Worm (Caenorhabditis elegans) whole organism, L2 larva: Measurements from ENCODE around the gene camt-1.

Source experiments
- C34F6.9 ChIP-seq: fragments of 150-350 bp; optimal IDR thresholded peaks from 2 replicates; lab custom pipeline; 2014; ENCODE audit warnings: missing biosample characterization, missing genetic modification characterization
- F13H6.1 ChIP-seq: sonication (generic microtip); optimal IDR thresholded peaks from 2 replicates; lab custom pipeline; 2016; ENCODE audit warnings: missing genetic modification characterization, missing compliant biosample characterization
- ZK546.5 ChIP-seq: sonication (generic microtip); optimal IDR thresholded peaks from 2 replicates; lab custom pipeline; 2017; ENCODE audit warnings: missing biosample characterization, missing genetic modification characterization
- aly-2 ChIP-seq: fragments of 150-350 bp; optimal IDR thresholded peaks from 2 replicates; lab custom pipeline; 2014; ENCODE audit warnings: missing biosample characterization, missing genetic modification characterization
- ama-1 ChIP-seq: fragments of 150-350 bp; optimal IDR thresholded peaks from 2 replicates; lab custom pipeline; 2018; ENCODE audit warnings: inconsistent platforms
- blmp-1 ChIP-seq: sonication (generic microtip); optimal IDR thresholded peaks from 2 replicates; lab custom pipeline; 2017; ENCODE audit warnings: missing genetic modification characterization, mild to moderate bottlenecking, missing compliant biosample characterization, antibody characterized with exemption, moderate library complexity; ENCODE audit not compliant: insufficient read depth
- ceh-16 ChIP-seq: fragments of 150-350 bp; optimal IDR thresholded peaks from 2 replicates; lab custom pipeline; 2014; ENCODE audit warnings: missing biosample characterization, missing genetic modification characterization
- ceh-82 ChIP-seq: fragments of 150-350 bp; optimal IDR thresholded peaks from 2 replicates; lab custom pipeline; 2014; ENCODE audit warnings: missing biosample characterization, missing genetic modification characterization
- crh-2 ChIP-seq: sonication (generic microtip); optimal IDR thresholded peaks from 2 replicates; lab custom pipeline; 2017; ENCODE audit warnings: missing biosample characterization, missing genetic modification characterization
- egl-27 ChIP-seq: sonication (generic microtip); optimal IDR thresholded peaks from 3 replicates; lab custom pipeline; 2017; ENCODE audit warnings: missing biosample characterization, missing genetic modification reagents, missing genetic modification characterization
- elt-1 ChIP-seq: fragments of 150-350 bp; optimal IDR thresholded peaks from 2 replicates; lab custom pipeline; 2014; ENCODE audit warnings: missing biosample characterization, missing genetic modification characterization
- elt-3 ChIP-seq: sonication (generic microtip); optimal IDR thresholded peaks from 2 replicates; lab custom pipeline; 2017; ENCODE audit warnings: missing biosample characterization, missing genetic modification characterization
- fos-1 ChIP-seq: fragments of 150-350 bp; optimal IDR thresholded peaks from 2 replicates; lab custom pipeline; 2014; ENCODE audit warnings: missing biosample characterization, missing genetic modification characterization
- gmeb-1 ChIP-seq: fragments of 150-350 bp; optimal IDR thresholded peaks from 2 replicates; lab custom pipeline; 2014; ENCODE audit warnings: missing biosample characterization, missing genetic modification characterization
- lin-11 ChIP-seq: fragments of 150-350 bp; sonication (generic microtip); optimal IDR thresholded peaks from 2 replicates; lab custom pipeline; 2014; ENCODE audit warnings: missing biosample characterization, missing genetic modification characterization, inconsistent platforms, mixed read lengths
- lin-13 ChIP-seq: fragments of 150-350 bp; optimal IDR thresholded peaks from 2 replicates; lab custom pipeline; 2014; ENCODE audit warnings: missing biosample characterization, missing genetic modification reagents, missing genetic modification characterization
- lin-39 ChIP-seq: fragments of 150-350 bp; optimal IDR thresholded peaks from 2 replicates; lab custom pipeline; 2014; ENCODE audit warnings: missing biosample characterization, missing genetic modification reagents, missing genetic modification characterization
- mab-5 ChIP-seq: fragments of 150-350 bp; optimal IDR thresholded peaks from 2 replicates; lab custom pipeline; 2014; ENCODE audit warnings: missing biosample characterization, missing genetic modification characterization
- mbf-1 ChIP-seq: sonication (generic microtip); optimal IDR thresholded peaks from 2 replicates; lab custom pipeline; 2017; ENCODE audit warnings: missing biosample characterization, missing genetic modification characterization
- mdl-1 ChIP-seq, 2 experiments: fragments of 150-350 bp in 1 of 2; sonication (generic microtip) in 1 of 2; optimal IDR thresholded peaks; 2 replicates each; lab custom pipeline; 2017; ENCODE audit warnings: missing biosample characterization in 2 of 2, missing genetic modification characterization in 2 of 2
- nhr-10 ChIP-seq: sonication (generic microtip); optimal IDR thresholded peaks from 2 replicates; lab custom pipeline; 2017; ENCODE audit warnings: missing biosample characterization, missing genetic modification characterization
- nhr-11 ChIP-seq: fragments of 150-350 bp; optimal IDR thresholded peaks from 2 replicates; lab custom pipeline; 2014; ENCODE audit warnings: missing biosample characterization, missing genetic modification characterization
- nhr-12 ChIP-seq: fragments of 150-350 bp; optimal IDR thresholded peaks from 2 replicates; lab custom pipeline; 2014; ENCODE audit warnings: missing biosample characterization, missing genetic modification characterization
- nhr-129 ChIP-seq: fragments of 150-350 bp; optimal IDR thresholded peaks from 2 replicates; lab custom pipeline; 2014; ENCODE audit warnings: missing biosample characterization, missing genetic modification characterization
- nhr-21 ChIP-seq: fragments of 150-350 bp; optimal IDR thresholded peaks from 2 replicates; lab custom pipeline; 2014; ENCODE audit warnings: missing biosample characterization, missing genetic modification characterization
- nhr-23 ChIP-seq: fragments of 150-350 bp; optimal IDR thresholded peaks from 2 replicates; lab custom pipeline; 2014; ENCODE audit warnings: missing biosample characterization, missing genetic modification reagents, missing genetic modification characterization
- nhr-25 ChIP-seq: fragments of 150-350 bp; sonication (generic microtip); optimal IDR thresholded peaks from 3 replicates; lab custom pipeline; 2014; ENCODE audit warnings: missing biosample characterization, missing genetic modification characterization
- peb-1 ChIP-seq: fragments of 150-350 bp; optimal IDR thresholded peaks from 2 replicates; lab custom pipeline; 2014; ENCODE audit warnings: missing biosample characterization, missing genetic modification characterization
- sem-4 ChIP-seq: fragments of 150-350 bp; optimal IDR thresholded peaks from 2 replicates; lab custom pipeline; 2014; ENCODE audit warnings: missing biosample characterization, missing genetic modification reagents, missing genetic modification characterization
- skn-1 ChIP-seq: sonication (generic microtip); optimal IDR thresholded peaks from 2 replicates; lab custom pipeline; 2017; ENCODE audit warnings: missing biosample characterization, missing genetic modification characterization
- sma-3 ChIP-seq: sonication (generic microtip); optimal IDR thresholded peaks from 2 replicates; lab custom pipeline; 2016; ENCODE audit warnings: missing genetic modification reagents, missing genetic modification characterization, missing compliant biosample characterization
- sma-9 ChIP-seq, 2 experiments: fragments of 150-350 bp in 1 of 2; sonication (generic microtip) in 1 of 2; optimal IDR thresholded peaks; 2 replicates each; lab custom pipeline; 2014 to 2016; ENCODE audit warnings: missing genetic modification characterization in 2 of 2, mild to moderate bottlenecking in 1 of 2, missing biosample characterization in 1 of 2, missing compliant biosample characterization in 1 of 2, missing genetic modification reagents in 1 of 2, moderate library complexity in 1 of 2
- snpc-4 ChIP-seq: fragments of 150-350 bp; optimal IDR thresholded peaks from 2 replicates; lab custom pipeline; 2014; ENCODE audit warnings: missing biosample characterization, missing genetic modification characterization
- unc-55 ChIP-seq: fragments of 150-350 bp; sonication (generic microtip); optimal IDR thresholded peaks from 3 replicates; lab custom pipeline; 2014; ENCODE audit warnings: missing biosample characterization, missing genetic modification reagents, missing genetic modification characterization
- ztf-4 ChIP-seq: fragments of 150-350 bp; optimal IDR thresholded peaks from 2 replicates; lab custom pipeline; 2014; ENCODE audit warnings: missing biosample characterization, missing genetic modification characterization

Gene camt-1

DNA sequence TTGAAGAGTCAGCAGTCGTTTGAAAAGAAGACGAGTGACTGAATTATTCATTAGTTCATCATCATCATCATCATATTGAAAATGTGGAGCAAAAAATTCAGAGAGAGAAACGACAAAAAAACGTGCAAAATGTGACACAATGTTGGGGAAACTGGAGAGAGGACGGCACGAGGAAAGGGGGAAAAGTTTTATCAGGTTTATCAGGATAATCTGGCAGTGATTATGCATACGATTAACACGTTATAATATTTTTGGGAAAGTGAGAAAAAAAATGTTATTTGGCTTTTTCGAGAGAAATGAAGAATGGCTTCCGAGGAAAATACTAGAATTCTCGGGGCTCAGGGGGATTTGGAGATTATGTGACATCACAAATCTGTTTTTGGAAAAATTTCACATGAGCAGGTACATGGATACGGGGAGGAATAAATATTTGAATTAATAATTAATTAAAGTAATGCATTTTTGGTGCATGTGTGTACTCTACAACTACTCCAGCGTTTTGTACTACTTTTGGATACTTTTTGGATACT, at the start of gene camt-1:
Gene camt-1 (minus strand): TSS at position 51 of the 530 bp plus-strand sequence.
- TF ChIP-seq ama-1, result no peak
- TF ChIP-seq nhr-129 (tag; lab: Kevin White, UChicago), result peak; percentile 4
- TF ChIP-seq egl-27, result no peak
- TF ChIP-seq ZK546.5 (tag; lab: Kevin White, UChicago), result no peak
- TF ChIP-seq nhr-21 (tag; lab: Kevin White, UChicago), result no peak

DNA sequence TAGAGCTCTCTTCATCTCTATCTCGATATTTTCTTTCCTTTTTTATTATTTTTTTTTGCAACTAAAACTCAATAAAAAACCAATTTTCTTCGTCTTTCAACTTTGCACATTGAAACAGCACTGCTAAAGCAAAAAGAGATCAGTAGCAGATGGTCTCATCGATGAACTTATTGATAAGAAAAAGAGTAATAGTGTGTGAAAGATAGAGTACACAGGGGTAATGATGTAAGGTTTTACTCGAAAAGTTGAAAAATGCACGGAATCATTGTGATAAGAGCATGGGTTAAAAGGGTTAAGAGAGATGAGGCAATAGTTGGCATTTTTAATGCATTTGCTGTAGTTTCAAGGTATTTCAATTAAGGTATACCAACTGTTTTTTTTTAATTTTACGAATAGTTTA, 47.1 kb upstream of the camt-1 start:
- TF ChIP-seq nhr-10 (tag; lab: Kevin White, UChicago) (no peak), sma-3 (GFP tag; lab: Kevin White, UChicago) (peak; percentile 37), skn-1 (no peak), crh-2 (tag; lab: Kevin White, UChicago) (no peak), lin-39 (tag; lab: Kevin White, UChicago) (no peak), ceh-16 (tag; lab: Kevin White, UChicago) (no peak), snpc-4 (tag; lab: Kevin White, UChicago) (no peak), nhr-25 (peak; percentile 35), fos-1 (tag; lab: Kevin White, UChicago) (peak; percentile 75), sma-9 (GFP tag; optimal IDR thresholded peaks at IDR 0.05; lab: Kevin White, UChicago) (peak; percentile 69), sma-9 (tag; optimal IDR thresholded peaks at IDR 0.05; lab: Kevin White, UChicago) (no peak)
- TF ChIP-seq, all 48 proteins: peak for 4

DNA sequence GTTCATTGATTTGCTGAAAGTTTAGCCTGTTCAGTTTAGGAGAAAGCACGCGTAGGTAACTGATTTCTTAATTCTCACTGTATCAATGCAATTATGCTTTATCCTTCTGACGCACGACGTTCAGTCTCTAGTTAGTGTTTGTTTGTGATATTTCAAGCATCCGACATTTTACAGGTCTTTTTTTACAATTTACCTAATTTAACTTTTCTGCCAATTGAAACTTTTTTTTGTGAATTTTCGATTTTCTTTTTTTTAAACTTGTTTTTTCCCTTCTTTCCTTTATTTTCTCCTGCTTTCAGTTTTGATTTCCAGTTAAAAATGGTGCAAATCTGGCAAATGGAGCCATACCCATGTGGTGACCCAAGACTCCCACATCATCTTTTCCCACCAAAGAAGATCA, 45.8 kb upstream of the camt-1 start, which contains the start of gene K07E1.1:
Gene K07E1.1 (plus strand): TSS at position 301 of the 400 bp plus-strand sequence.
- no peak for TF ChIP-seq mdl-1 (tag; optimal IDR thresholded peaks at IDR 0.05; lab: Kevin White, UChicago)
- TF ChIP-seq skn-1, result no peak
- TF ChIP-seq nhr-23 (tag; lab: Kevin White, UChicago), result no peak
- TF ChIP-seq ceh-16 (tag; lab: Kevin White, UChicago), result no peak
- TF ChIP-seq gmeb-1, result no peak
- no peak for TF ChIP-seq sma-9 (GFP tag; optimal IDR thresholded peaks at IDR 0.05; lab: Kevin White, UChicago)
- no peak for TF ChIP-seq sma-9 (tag; optimal IDR thresholded peaks at IDR 0.05; lab: Kevin White, UChicago)
- TF ChIP-seq lin-13 (GFP tag; lab: Kevin White, UChicago), result no peak
- TF ChIP-seq ztf-4 (tag; lab: Kevin White, UChicago), result no peak
- no peak for TF ChIP-seq lin-11 (tag; lab: Kevin White, UChicago)
- no peak for TF ChIP-seq nhr-11
- no peak for TF ChIP-seq F13H6.1
- no peak for TF ChIP-seq sem-4 (tag; lab: Kevin White, UChicago)
- no peak for TF ChIP-seq ceh-82 (tag; lab: Kevin White, UChicago)
- TF ChIP-seq elt-1, result no peak
- no peak for TF ChIP-seq elt-3 (tag; lab: Kevin White, UChicago)

DNA sequence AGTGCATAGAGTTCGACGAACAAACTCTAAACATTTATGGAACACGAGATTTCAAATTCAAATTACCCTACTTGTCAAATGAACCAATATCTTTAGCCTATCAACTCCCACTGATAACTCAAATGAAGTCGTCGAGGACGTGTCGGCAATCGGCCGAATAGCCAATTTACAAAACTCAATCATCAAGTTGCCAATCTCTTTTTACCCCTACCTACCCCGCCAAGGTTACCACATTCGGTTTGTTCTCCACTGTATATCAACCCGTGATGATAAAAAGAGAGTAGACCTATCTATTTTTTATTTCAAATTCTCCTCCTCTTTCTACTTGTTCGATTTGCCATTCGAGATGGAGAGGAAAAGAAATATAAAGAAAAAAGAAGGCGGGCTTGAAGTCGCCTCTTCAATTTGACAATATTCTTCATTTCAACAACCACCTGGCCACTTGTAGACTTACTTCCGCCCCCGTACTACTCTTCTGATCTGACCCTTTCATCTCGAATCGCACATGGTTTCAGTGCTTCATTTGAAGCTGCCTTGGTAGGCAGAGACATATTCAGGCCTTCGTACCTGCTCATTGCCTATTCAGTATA, 45.1 kb upstream of the camt-1 start:
- TF ChIP-seq nhr-25, result peak; percentile 13
- no peak for TF ChIP-seq mab-5 (tag; lab: Kevin White, UChicago)
- no peak for TF ChIP-seq ama-1
- no peak for TF ChIP-seq sem-4 (tag; lab: Kevin White, UChicago)
- TF ChIP-seq C34F6.9 (tag; lab: Kevin White, UChicago), result no peak
- TF ChIP-seq blmp-1, result no peak
- TF ChIP-seq sma-3 (GFP tag; lab: Kevin White, UChicago), result peak; percentile 64

DNA sequence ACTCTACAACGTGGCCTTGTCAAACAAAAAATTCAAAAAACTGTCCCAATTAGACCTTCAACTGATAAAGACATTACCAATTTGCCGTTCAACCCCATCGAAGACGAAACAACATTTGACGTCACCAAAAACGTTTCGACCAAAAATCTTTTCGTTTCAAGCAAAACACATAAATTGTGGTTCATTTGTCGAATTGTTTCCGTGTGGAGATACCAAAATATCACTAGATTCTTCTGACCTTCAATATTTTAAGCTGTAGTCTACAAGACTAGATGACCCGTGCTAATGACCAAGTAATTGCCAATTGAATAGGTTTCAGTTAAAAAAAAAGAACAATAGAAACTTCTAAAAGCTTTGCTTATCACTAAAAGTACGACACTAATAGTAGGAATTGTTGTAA, 43.5 kb upstream of the camt-1 start:
- TF ChIP-seq nhr-25 (peak; percentile 65), C34F6.9 (tag; lab: Kevin White, UChicago) (no peak), blmp-1 (peak; percentile 6), sem-4 (tag; lab: Kevin White, UChicago) (no peak), sma-3 (GFP tag; lab: Kevin White, UChicago) (peak; percentile 49), lin-39 (tag; lab: Kevin White, UChicago) (no peak), crh-2 (tag; lab: Kevin White, UChicago) (peak; percentile 15)

DNA sequence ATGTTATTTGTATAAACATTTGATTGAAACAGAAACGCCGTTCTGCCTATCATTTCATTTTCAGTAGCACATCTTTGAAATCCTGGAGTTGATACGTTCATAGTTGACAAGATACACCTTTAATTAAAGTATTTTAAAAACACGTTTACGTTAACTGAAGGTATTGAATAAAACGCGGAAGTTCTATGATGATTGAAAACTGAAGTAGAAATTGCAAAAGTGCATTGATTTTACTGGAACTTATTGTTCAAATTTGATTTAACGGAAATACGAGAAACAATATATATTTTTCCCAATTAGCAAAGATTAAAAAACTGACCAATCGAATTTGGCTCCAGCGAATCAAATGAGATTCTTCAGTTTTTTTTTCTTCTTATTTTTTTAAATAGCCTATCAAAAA, 38.6 kb upstream of the camt-1 start, which contains the start of gene sra-34:
Gene sra-34 (minus strand): TSS at position 101 of the 400 bp plus-strand sequence.
- no peak for TF ChIP-seq skn-1
- no peak for TF ChIP-seq nhr-12 (tag; lab: Kevin White, UChicago)
- TF ChIP-seq sma-9 (GFP tag; optimal IDR thresholded peaks at IDR 0.05; lab: Kevin White, UChicago), result no peak
- TF ChIP-seq sma-9 (tag; optimal IDR thresholded peaks at IDR 0.05; lab: Kevin White, UChicago), result no peak
- no peak for TF ChIP-seq F13H6.1
- no peak for TF ChIP-seq C34F6.9 (tag; lab: Kevin White, UChicago)
- no peak for TF ChIP-seq unc-55 (GFP tag; lab: Kevin White, UChicago)
- TF ChIP-seq crh-2 (tag; lab: Kevin White, UChicago), result no peak
- no peak for TF ChIP-seq aly-2
- no peak for TF ChIP-seq nhr-21 (tag; lab: Kevin White, UChicago)
- TF ChIP-seq nhr-10 (tag; lab: Kevin White, UChicago), result no peak
- no peak for TF ChIP-seq lin-13 (GFP tag; lab: Kevin White, UChicago)
- no peak for TF ChIP-seq sem-4 (tag; lab: Kevin White, UChicago)
- no peak for TF ChIP-seq peb-1 (tag; lab: Kevin White, UChicago)
- no peak for TF ChIP-seq nhr-25
- TF ChIP-seq mdl-1 (tag; optimal IDR thresholded peaks at IDR 0.05; lab: Kevin White, UChicago), result no peak
- TF ChIP-seq mbf-1 (tag; lab: Kevin White, UChicago), result no peak
